Worm (Caenorhabditis elegans) whole organism, L2 larva: ENCODE data around the gene noah-2.

Experiments used
- aly-2 ChIP-seq: fragments of 150-350 bp; optimal IDR thresholded peaks from 2 replicates; lab custom pipeline; 2014; ENCODE audit warnings: missing biosample characterization, missing genetic modification characterization
- lin-13 ChIP-seq: fragments of 150-350 bp; optimal IDR thresholded peaks from 2 replicates; lab custom pipeline; 2014; ENCODE audit warnings: missing biosample characterization, missing genetic modification reagents, missing genetic modification characterization
- nhr-12 ChIP-seq: fragments of 150-350 bp; optimal IDR thresholded peaks from 2 replicates; lab custom pipeline; 2014; ENCODE audit warnings: missing biosample characterization, missing genetic modification characterization
- snpc-4 ChIP-seq: fragments of 150-350 bp; optimal IDR thresholded peaks from 2 replicates; lab custom pipeline; 2014; ENCODE audit warnings: missing biosample characterization, missing genetic modification characterization
- unc-39 ChIP-seq: fragments of 150-350 bp; optimal IDR thresholded peaks from 2 replicates; lab custom pipeline; 2014; ENCODE audit warnings: missing biosample characterization, missing genetic modification characterization
- unc-62 ChIP-seq: fragments of 150-350 bp; optimal IDR thresholded peaks from 2 replicates; lab custom pipeline; 2014; ENCODE audit warnings: missing biosample characterization, missing genetic modification reagents, missing genetic modification characterization
- ztf-4 ChIP-seq: fragments of 150-350 bp; optimal IDR thresholded peaks from 2 replicates; lab custom pipeline; 2014; ENCODE audit warnings: missing biosample characterization, missing genetic modification characterization

DNA sequence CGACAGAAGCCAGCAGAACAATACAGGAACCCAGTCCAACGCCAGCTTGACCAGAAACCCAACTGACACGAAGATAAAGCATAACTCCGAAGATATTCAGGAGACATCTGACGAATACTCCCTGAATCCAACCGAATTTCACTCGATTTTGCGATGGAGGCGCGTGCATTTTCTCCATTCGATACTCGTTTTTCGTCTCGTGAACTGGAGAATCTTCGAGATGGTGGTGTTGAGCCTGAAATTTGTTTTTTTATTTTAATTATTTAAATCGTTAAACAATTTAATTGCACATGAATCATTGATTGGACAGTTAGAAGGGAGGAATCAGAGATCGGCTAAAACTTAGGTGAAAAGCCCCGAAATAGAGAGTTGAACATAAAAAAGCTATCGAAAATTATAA, 23.3 kb downstream of the noah-2 start:
- no peak for TF ChIP-seq unc-39 (tag; lab: Kevin White, UChicago)
- TF ChIP-seq aly-2 (tag; lab: Kevin White, UChicago) = no peak
- TF ChIP-seq snpc-4 = no peak
- TF ChIP-seq lin-13 (GFP tag; lab: Kevin White, UChicago) = no peak
- TF ChIP-seq unc-62 = no peak
- TF ChIP-seq ztf-4 = no peak
- no peak for TF ChIP-seq nhr-12 (tag; lab: Kevin White, UChicago)
